Worm (Caenorhabditis elegans) whole organism, young adult: ENCODE data around the gene clec-175.

Experiments used
- B0261.1 ChIP-seq: sonication (generic microtip); optimal IDR thresholded peaks from 2 replicates; lab custom pipeline; 2016; ENCODE audit warnings: mild to moderate bottlenecking, missing genetic modification characterization, moderate library complexity, missing compliant biosample characterization
- C17E4.6 ChIP-seq: fragments of 200-800 bp; sonication (Bioruptor generic); IDR thresholded peaks from 2 replicates; pipeline ENCODE4 v1.3.6; 2022; ENCODE audit warnings: missing genetic modification reagents, missing genetic modification characterization, missing compliant biosample characterization
- F22D6.2 ChIP-seq: sonication (generic microtip); optimal IDR thresholded peaks from 2 replicates; lab custom pipeline; 2016; ENCODE audit warnings: mild to moderate bottlenecking, missing genetic modification characterization, missing compliant biosample characterization
- F33H1.4 ChIP-seq: fragments of 200-800 bp; sonication (Bioruptor generic); IDR thresholded peaks from 2 replicates; pipeline ENCODE4 v1.3.6; 2022; ENCODE audit warnings: missing genetic modification reagents, missing genetic modification characterization, missing compliant biosample characterization
- F55B11.4 ChIP-seq: sonication (generic microtip); optimal IDR thresholded peaks from 2 replicates; lab custom pipeline; 2016; ENCODE audit warnings: missing compliant biosample characterization, missing genetic modification characterization, borderline replicate concordance; ENCODE audit not compliant: insufficient read depth
- F57C9.4 ChIP-seq: sonication (generic microtip); optimal IDR thresholded peaks from 2 replicates; lab custom pipeline; 2017; ENCODE audit warnings: mild to moderate bottlenecking, missing genetic modification characterization, missing compliant biosample characterization
- akir-1 ChIP-seq: fragments of 200-800 bp; sonication (Bioruptor generic); optimal IDR thresholded peaks from 2 replicates; lab custom pipeline; 2018; ENCODE audit warnings: mild to moderate bottlenecking, missing genetic modification characterization, moderate library complexity, missing compliant biosample characterization
- aptf-3 ChIP-seq: fragments of 200-800 bp; sonication (Bioruptor generic); IDR thresholded peaks from 2 replicates; pipeline ENCODE4 v1.3.6; 2022; ENCODE audit warnings: missing genetic modification characterization, missing compliant biosample characterization
- atf-7 ChIP-seq: sonication (generic microtip); optimal IDR thresholded peaks from 2 replicates; lab custom pipeline; 2017; ENCODE audit warnings: mild to moderate bottlenecking, missing genetic modification characterization, missing compliant biosample characterization
- bed-2 ChIP-seq: fragments of 200-800 bp; sonication (Bioruptor generic); IDR thresholded peaks from 2 replicates; pipeline ENCODE4 v1.3.6; 2022; ENCODE audit warnings: missing genetic modification reagents, missing genetic modification characterization, missing compliant biosample characterization
- cebp-1 ChIP-seq, 2 experiments: fragments of 200-800 bp in 1 of 2; sonication (Bioruptor generic) in 1 of 2; sonication (generic microtip) in 1 of 2; IDR thresholded peaks in 1 of 2; optimal IDR thresholded peaks in 1 of 2; 2 replicates each; pipeline versions ENCODE4 v1.3.6 to Lab custom; 2017 to 2022; ENCODE audit warnings: missing compliant biosample characterization in 2 of 2, missing genetic modification characterization in 2 of 2, mild to moderate bottlenecking in 1 of 2, missing genetic modification reagents in 1 of 2, moderate library complexity in 1 of 2
- ceh-58 ChIP-seq: fragments of 200-800 bp; sonication (Bioruptor generic); IDR thresholded peaks from 2 replicates; pipeline ENCODE4 v1.3.6; 2022; ENCODE audit warnings: missing genetic modification characterization, missing compliant biosample characterization
- die-1 ChIP-seq: sonication (generic microtip); optimal IDR thresholded peaks from 2 replicates; lab custom pipeline; 2016; ENCODE audit warnings: missing genotype, mild to moderate bottlenecking, missing genetic modification characterization, missing compliant biosample characterization
- efl-1 ChIP-seq: fragments of 150-350 bp; optimal IDR thresholded peaks from 2 replicates; lab custom pipeline; 2014; ENCODE audit warnings: missing biosample characterization, missing genetic modification reagents, missing genetic modification characterization
- egl-18 ChIP-seq: fragments of 200-800 bp; sonication (Bioruptor generic); IDR thresholded peaks from 2 replicates; pipeline ENCODE4 v1.3.6; 2022; ENCODE audit warnings: missing genetic modification reagents, missing genetic modification characterization, missing compliant biosample characterization
- egl-44 ChIP-seq: fragments of 200-800 bp; sonication (Bioruptor generic); IDR thresholded peaks from 2 replicates; pipeline ENCODE4 v1.3.6; 2022; ENCODE audit warnings: missing genetic modification reagents, missing genetic modification characterization, missing compliant biosample characterization
- egrh-3 ChIP-seq: fragments of 200-800 bp; sonication (Bioruptor generic); IDR thresholded peaks from 2 replicates; pipeline ENCODE4 v1.3.6; 2022; ENCODE audit warnings: missing genetic modification reagents, missing genetic modification characterization, missing compliant biosample characterization
- ets-4 ChIP-seq: fragments of 200-800 bp; sonication (Bioruptor generic); optimal IDR thresholded peaks from 2 replicates; lab custom pipeline; 2018; ENCODE audit warnings: mild to moderate bottlenecking, missing genetic modification characterization, missing compliant biosample characterization
- gei-17 ChIP-seq: fragments of 200-800 bp; sonication (Bioruptor generic); optimal IDR thresholded peaks from 2 replicates; lab custom pipeline; 2018; ENCODE audit warnings: mild to moderate bottlenecking, missing genetic modification characterization, missing compliant biosample characterization
- him-1 ChIP-seq: sonication (generic microtip); optimal IDR thresholded peaks from 2 replicates; lab custom pipeline; 2016; ENCODE audit warnings: missing genotype, missing genetic modification reagents, missing genetic modification characterization, missing compliant biosample characterization
- hmg-1.2 ChIP-seq: fragments of 200-800 bp; sonication (Bioruptor generic); IDR thresholded peaks from 2 replicates; pipeline ENCODE4 v1.3.6; 2022; ENCODE audit warnings: missing genetic modification reagents, missing genetic modification characterization, missing compliant biosample characterization
- hsf-1 ChIP-seq: fragments of 200-800 bp; sonication (Bioruptor generic); IDR thresholded peaks from 2 replicates; pipeline ENCODE4 v1.3.6; 2022; ENCODE audit warnings: missing genetic modification reagents, missing genetic modification characterization, missing compliant biosample characterization
- lin-26 ChIP-seq: fragments of 200-800 bp; sonication (Bioruptor generic); IDR thresholded peaks from 2 replicates; pipeline ENCODE4 v1.3.6; 2022; ENCODE audit warnings: missing genetic modification reagents, missing genetic modification characterization, missing compliant biosample characterization
- lir-1 ChIP-seq: fragments of 200-800 bp; sonication (Bioruptor generic); conservative IDR thresholded peaks from 2 replicates; pipeline ENCODE4 v1.3.6; 2022; ENCODE audit warnings: missing genetic modification reagents, missing genetic modification characterization, missing compliant biosample characterization
- mcd-1 ChIP-seq: fragments of 200-800 bp; sonication (Bioruptor generic); IDR thresholded peaks from 2 replicates; pipeline ENCODE4 v1.3.6; 2022; ENCODE audit warnings: missing genetic modification reagents, missing genetic modification characterization, missing compliant biosample characterization
- mel-28 ChIP-seq: sonication (generic microtip); optimal IDR thresholded peaks from 2 replicates; lab custom pipeline; 2016; ENCODE audit warnings: borderline replicate concordance, mild to moderate bottlenecking, missing genetic modification characterization, missing compliant biosample characterization
- mxl-1 ChIP-seq: sonication (generic microtip); optimal IDR thresholded peaks from 2 replicates; lab custom pipeline; 2016; ENCODE audit warnings: missing genetic modification characterization, missing compliant biosample characterization
- nfyb-1 ChIP-seq: fragments of 200-800 bp; sonication (Bioruptor generic); IDR thresholded peaks from 2 replicates; pipeline ENCODE4 v1.3.6; 2022; ENCODE audit warnings: missing genetic modification reagents, missing genetic modification characterization, missing compliant biosample characterization
- pbrm-1 ChIP-seq: fragments of 200-800 bp; sonication (Bioruptor generic); IDR thresholded peaks from 2 replicates; pipeline ENCODE4 v1.3.6; 2022; ENCODE audit warnings: missing genetic modification reagents, missing genetic modification characterization, missing compliant biosample characterization
- repo-1 ChIP-seq: sonication (generic microtip); optimal IDR thresholded peaks from 2 replicates; lab custom pipeline; 2017; ENCODE audit warnings: mild to moderate bottlenecking, missing genetic modification characterization, missing compliant biosample characterization
- snpc-1.1 ChIP-seq: sonication (generic microtip); optimal IDR thresholded peaks from 2 replicates; lab custom pipeline; 2017; ENCODE audit warnings: missing genetic modification characterization, mild to moderate bottlenecking, missing compliant biosample characterization, antibody characterized with exemption, moderate library complexity, missing genotype, missing genetic modification reagents; ENCODE audit not compliant: insufficient read depth
- snpc-3.4 ChIP-seq: sonication (generic microtip); optimal IDR thresholded peaks from 2 replicates; lab custom pipeline; 2017; ENCODE audit warnings: missing genetic modification characterization, mild to moderate bottlenecking, missing compliant biosample characterization, antibody characterized with exemption, moderate library complexity, missing genotype, missing genetic modification reagents
- snpc-4 ChIP-seq, 5 experiments: fragments of 150-350 bp in 1 of 5; sonication (generic microtip) in 4 of 5; optimal IDR thresholded peaks; 2 replicates each; lab custom pipeline; 2014 to 2018; ENCODE audit warnings: missing genetic modification characterization in 5 of 5, missing biosample characterization in 3 of 5, antibody characterized with exemption in 2 of 5, mild to moderate bottlenecking in 2 of 5, missing compliant biosample characterization in 2 of 5, missing genotype in 2 of 5, moderate library complexity in 2 of 5, missing genetic modification reagents in 1 of 5
- sptf-2 ChIP-seq: fragments of 200-800 bp; sonication (Bioruptor generic); optimal IDR thresholded peaks from 2 replicates; lab custom pipeline; 2018; ENCODE audit warnings: mild to moderate bottlenecking, missing genetic modification characterization, missing compliant biosample characterization
- tlf-1 ChIP-seq: fragments of 200-800 bp; sonication (Bioruptor generic); optimal IDR thresholded peaks from 2 replicates; lab custom pipeline; 2018; ENCODE audit warnings: mild to moderate bottlenecking, missing genetic modification characterization, missing compliant biosample characterization
- unc-62 ChIP-seq: fragments of 150-350 bp; optimal IDR thresholded peaks from 2 replicates; lab custom pipeline; 2014; ENCODE audit warnings: missing biosample characterization, missing genetic modification reagents, missing genetic modification characterization
- xnd-1 ChIP-seq: sonication (generic microtip); optimal IDR thresholded peaks from 2 replicates; lab custom pipeline; 2016; ENCODE audit warnings: missing genotype, missing genetic modification reagents, missing genetic modification characterization, missing compliant biosample characterization
- zfh-2 ChIP-seq: fragments of 200-800 bp; sonication (Bioruptor generic); conservative IDR thresholded peaks from 2 replicates; pipeline ENCODE4 v1.3.6; 2022; ENCODE audit warnings: missing genetic modification reagents, missing genetic modification characterization, missing compliant biosample characterization
- ztf-25 ChIP-seq: fragments of 200-800 bp; sonication (Bioruptor generic); IDR thresholded peaks from 2 replicates; pipeline ENCODE4 v1.3.6; 2022; ENCODE audit warnings: missing genetic modification reagents, missing genetic modification characterization, missing compliant biosample characterization
- ztf-28 ChIP-seq: fragments of 200-800 bp; sonication (Bioruptor generic); IDR thresholded peaks from 2 replicates; pipeline ENCODE4 v1.3.6; 2022; ENCODE audit warnings: missing genetic modification reagents, missing genetic modification characterization, missing compliant biosample characterization
- ztf-3 ChIP-seq: fragments of 200-800 bp; sonication (Bioruptor generic); optimal IDR thresholded peaks from 2 replicates; lab custom pipeline; 2018; ENCODE audit warnings: mild to moderate bottlenecking, missing genetic modification characterization, missing compliant biosample characterization

Gene clec-175

DNA sequence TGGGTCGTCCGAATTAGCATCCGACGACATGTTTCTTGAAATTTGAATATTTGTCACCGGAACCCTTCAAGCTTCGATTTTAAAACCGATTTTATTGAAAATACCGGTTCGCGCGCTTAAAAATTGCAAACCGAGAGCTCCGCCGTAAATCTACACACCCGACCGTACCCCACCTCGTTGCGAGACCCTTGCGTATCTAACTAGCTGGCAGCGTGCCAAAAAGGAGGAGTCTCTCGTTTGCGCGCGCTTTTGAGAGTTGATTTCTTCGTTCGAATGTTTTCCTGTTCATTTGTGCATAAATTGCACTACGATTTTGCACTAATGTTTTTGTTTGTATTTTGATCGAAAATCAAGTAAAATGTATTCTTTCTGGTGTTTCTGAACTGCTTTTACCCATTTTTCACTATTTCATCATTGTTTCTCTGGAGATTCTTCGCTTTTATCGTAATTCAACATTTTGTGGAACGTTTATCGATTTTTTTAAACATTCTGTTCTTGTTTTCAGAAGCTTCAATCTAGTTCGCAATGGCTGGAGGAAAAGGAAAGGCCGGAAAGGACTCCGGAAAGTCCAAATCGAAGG, 23.7 kb downstream of the clec-175 start, which contains the start of the genes wapl-1 and htz-1 (continued):
- TF ChIP-seq egrh-3 (GFP tag; lab: Robert Waterston, UW): peak; percentile 43; the same call in 1 of the 2 replicates
- peak; percentile 25 for TF ChIP-seq F57C9.4 (tag; lab: Kevin White, UChicago)
- peak; percentile 81 for TF ChIP-seq hmg-1.2 (GFP tag; lab: Robert Waterston, UW)
- TF ChIP-seq egl-18: no peak
- peak; percentile 21 for TF ChIP-seq unc-62 (GFP tag; lab: Kevin White, UChicago)
- peak; percentile 94 for TF ChIP-seq pbrm-1
- TF ChIP-seq ets-4 (GFP tag; lab: Kevin White, UChicago): no peak
- peak; percentile 66; the same call in 1 of the 2 replicates for TF ChIP-seq ztf-25 (GFP tag; lab: Robert Waterston, UW)
- TF ChIP-seq F33H1.4: peak; percentile 99
- TF ChIP-seq F22D6.2 (tag; lab: Kevin White, UChicago): no peak
- TF ChIP-seq ceh-58 (GFP tag; lab: Robert Waterston, UW): no peak
- peak; percentile 72 for TF ChIP-seq atf-7 (tag; lab: Kevin White, UChicago)
- no peak for TF ChIP-seq B0261.1 (tag; lab: Kevin White, UChicago)
- TF ChIP-seq hsf-1 (GFP tag; lab: Robert Waterston, UW): peak; percentile 85
- no peak for TF ChIP-seq die-1 (tag; lab: Kevin White, UChicago)
- TF ChIP-seq repo-1: peak; percentile 80
- TF ChIP-seq zfh-2 (GFP tag; lab: Robert Waterston, UW): peak; percentile 64; the same call in 1 of the 2 replicates
- TF ChIP-seq nfyb-1: peak; percentile 93
- TF ChIP-seq F55B11.4 (tag; lab: Kevin White, UChicago): no peak
- 0 out of 2 replicates have a peak, but pooled peaks have one; percentile 66 for TF ChIP-seq ztf-28 (GFP tag; lab: Robert Waterston, UW)
- no peak for TF ChIP-seq egl-44 (GFP tag; lab: Robert Waterston, UW)
- TF ChIP-seq mel-28 (tag; lab: Kevin White, UChicago): no peak
- peak; percentile 90 for TF ChIP-seq lir-1 (GFP tag; lab: Robert Waterston, UW)
- TF ChIP-seq lin-26 (GFP tag; lab: Robert Waterston, UW): no peak
- peak; percentile 27 for TF ChIP-seq gei-17 (GFP tag; lab: Kevin White, UChicago)
- TF ChIP-seq snpc-1.1 (tag; lab: Kevin White, UChicago): peak; percentile 45
- no peak for TF ChIP-seq bed-2 (GFP tag; lab: Robert Waterston, UW)
- no peak for TF ChIP-seq sptf-2 (GFP tag; lab: Kevin White, UChicago)
- TF ChIP-seq cebp-1 (GFP tag; IDR thresholded peaks at IDR 0.05; lab: Robert Waterston, UW): peak; percentile 50; the same call in 1 of the 2 replicates
- peak; percentile 87 for TF ChIP-seq cebp-1 (tag; optimal IDR thresholded peaks at IDR 0.05; lab: Kevin White, UChicago)
- no peak for TF ChIP-seq mxl-1 (tag; lab: Kevin White, UChicago)
- TF ChIP-seq tlf-1 (GFP tag; lab: Kevin White, UChicago): peak; percentile 96
- no peak for TF ChIP-seq aptf-3 (GFP tag; lab: Robert Waterston, UW)
- peak; percentile 93 for TF ChIP-seq mcd-1
- peak; percentile 90 for TF ChIP-seq snpc-3.4
- TF ChIP-seq C17E4.6: peak; percentile 82; the same call in 1 of the 2 replicates
- peak; percentile 54 for TF ChIP-seq akir-1 (GFP tag; lab: Kevin White, UChicago)
- peak; percentile 73 for TF ChIP-seq xnd-1
- TF ChIP-seq efl-1 (GFP tag; lab: Kevin White, UChicago): peak; percentile 92
- no peak for TF ChIP-seq ztf-3 (GFP tag; lab: Kevin White, UChicago)
- TF ChIP-seq him-1 (tag; lab: Kevin White, UChicago): no peak
- TF ChIP-seq snpc-4 (GFP tag; optimal IDR thresholded peaks at IDR 0.05; lab: Kevin White, UChicago): peak; percentile 23
- TF ChIP-seq snpc-4 (tag; optimal IDR thresholded peaks at IDR 0.05; lab: Kevin White, UChicago): peak; percentile 73 to 85 (median 83)
